Fruit fly (Drosophila melanogaster) S2 (cell line): ENCODE results near the gene CG17666.

Experiments used
- CG8478 ChIP-seq: fragments of >200 bp; optimal IDR thresholded peaks from 2 replicates; lab custom pipeline; 2018
- CTCF ChIP-seq, 2 experiments: fragments of >200 bp; optimal IDR thresholded peaks; 2 replicates each; lab custom pipeline; 2018

DNA sequence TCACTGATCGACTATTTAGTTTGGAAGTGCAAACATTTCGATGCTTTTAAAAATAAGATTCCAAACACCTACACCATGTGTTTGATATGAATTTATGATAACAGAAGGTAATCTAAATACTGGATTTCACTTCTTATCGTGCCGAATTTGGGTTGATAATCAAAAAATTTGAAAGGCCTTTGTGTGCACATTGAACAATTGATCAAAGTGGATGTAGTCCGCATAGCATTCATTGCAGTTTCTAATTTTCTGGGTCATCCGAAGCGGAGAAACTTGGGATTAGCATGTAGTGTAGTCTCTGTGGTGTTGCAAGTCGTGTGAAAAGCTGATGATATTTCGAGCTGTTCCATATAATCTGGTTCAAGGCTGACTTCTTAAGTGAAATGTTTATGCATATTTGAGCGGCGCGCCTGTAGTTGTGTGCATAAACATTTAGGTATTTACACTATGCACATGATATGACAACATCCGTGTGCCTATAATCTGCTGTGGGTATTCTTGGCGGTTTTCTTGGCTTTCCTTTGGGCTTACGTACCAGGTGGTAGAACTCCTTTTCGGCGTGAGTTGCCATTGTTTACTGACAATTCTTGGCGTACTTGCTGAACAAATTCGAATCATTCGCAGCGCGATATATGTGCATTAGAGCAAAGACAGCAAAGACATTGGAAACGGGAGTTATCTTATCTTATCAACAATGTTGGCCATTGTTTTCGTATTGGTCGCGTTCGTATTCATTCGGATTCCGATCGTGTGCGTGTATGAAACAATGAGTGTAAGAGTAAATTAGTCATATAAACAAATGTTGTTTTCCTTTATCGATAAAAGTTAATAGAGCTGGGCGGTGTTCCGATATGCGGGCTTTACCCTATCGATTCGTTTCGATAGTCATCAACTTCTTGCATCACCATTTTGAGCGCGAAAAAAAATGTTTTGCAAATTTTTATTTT is 8.1 kb upstream of the CG17666 start, which contains the start of gene Hip1:
- TF ChIP-seq CTCF (optimal IDR thresholded peaks at IDR 0.05; lab: Kevin White, UChicago) (no peak), CG8478 (lab: Kevin White, UChicago) (no peak)
